Fruit fly (Drosophila melanogaster) whole organism, prepupa: ENCODE results near the gene Droj2.

Experiments used
- CG10631 ChIP-seq: fragments of 200-800 bp; sonication (Bioruptor generic); optimal IDR thresholded peaks from 2 replicates; lab custom pipeline; 2016; ENCODE audit warnings: missing biosample characterization, missing genetic modification characterization
- CG10669 ChIP-seq: fragments of 200-800 bp; sonication (Bioruptor generic); optimal IDR thresholded peaks from 3 replicates; lab custom pipeline; 2018; ENCODE audit warnings: missing biosample characterization, mild to moderate bottlenecking, missing genetic modification characterization, moderate library complexity
- CG11294 ChIP-seq: fragments of 200-800 bp; sonication (Bioruptor generic); IDR thresholded peaks from 2 replicates; pipeline ENCODE4 v1.3.6; 2022; ENCODE audit warnings: missing biosample characterization, missing genetic modification characterization
- CG11762 ChIP-seq: fragments of 200-800 bp; sonication (Bioruptor generic); optimal IDR thresholded peaks from 3 replicates; lab custom pipeline; 2016; ENCODE audit warnings: missing biosample characterization, missing genetic modification characterization; ENCODE audit not compliant: insufficient read depth
- CG11902 ChIP-seq: fragments of 200-800 bp; sonication (Bioruptor generic); optimal IDR thresholded peaks from 3 replicates; lab custom pipeline; 2016; ENCODE audit warnings: missing biosample characterization, missing genetic modification characterization
- CG3032 ChIP-seq: fragments of 200-800 bp; optimal IDR thresholded peaks from 2 replicates; lab custom pipeline; 2019; ENCODE audit warnings: missing biosample characterization, mild to moderate bottlenecking, missing genetic modification characterization, moderate library complexity
- CG32006 ChIP-seq: fragments of 200-800 bp; sonication (Bioruptor generic); optimal IDR thresholded peaks from 3 replicates; lab custom pipeline; 2017; ENCODE audit warnings: missing biosample characterization, mild to moderate bottlenecking, missing genetic modification characterization
- CG34406 ChIP-seq: fragments of 200-800 bp; sonication (Bioruptor generic); optimal IDR thresholded peaks from 3 replicates; lab custom pipeline; 2016; ENCODE audit warnings: missing biosample characterization, missing genetic modification characterization
- CG4318 ChIP-seq: fragments of 200-800 bp; sonication (Bioruptor generic); optimal IDR thresholded peaks from 3 replicates; lab custom pipeline; 2017; ENCODE audit warnings: missing biosample characterization, mild to moderate bottlenecking, missing genetic modification characterization
- CG6163 ChIP-seq: fragments of 200-800 bp; sonication (Bioruptor generic); IDR thresholded peaks from 3 replicates; pipeline ENCODE4 v1.3.6; 2022; ENCODE audit warnings: missing biosample characterization, missing genetic modification characterization
- CG6792 ChIP-seq: fragments of 200-800 bp; sonication (Bioruptor generic); optimal IDR thresholded peaks from 3 replicates; lab custom pipeline; 2016; ENCODE audit warnings: missing biosample characterization, missing genetic modification characterization
- CG6854 ChIP-seq: fragments of 200-800 bp; sonication (Bioruptor generic); optimal IDR thresholded peaks from 2 replicates; lab custom pipeline; 2017; ENCODE audit warnings: missing biosample characterization, mild to moderate bottlenecking, missing genetic modification characterization
- CG7368 ChIP-seq: fragments of 200-800 bp; sonication (Bioruptor generic); optimal IDR thresholded peaks from 3 replicates; lab custom pipeline; 2016; ENCODE audit warnings: missing biosample characterization, missing genetic modification characterization
- CG8319 ChIP-seq: fragments of 200-800 bp; sonication (Bioruptor generic); optimal IDR thresholded peaks from 3 replicates; lab custom pipeline; 2016; ENCODE audit warnings: missing biosample characterization, missing genetic modification characterization
- CG8632 ChIP-seq: fragments of 200-800 bp; sonication (Bioruptor generic); optimal IDR thresholded peaks from 3 replicates; lab custom pipeline; 2016; ENCODE audit warnings: missing biosample characterization, missing genetic modification characterization
- CG9139 ChIP-seq: fragments of 200-800 bp; sonication (Bioruptor generic); optimal IDR thresholded peaks from 3 replicates; lab custom pipeline; 2017; ENCODE audit warnings: missing biosample characterization, mild to moderate bottlenecking, missing genetic modification characterization
- Eip75B ChIP-seq: fragments of 200-800 bp; sonication (Bioruptor generic); optimal IDR thresholded peaks from 3 replicates; lab custom pipeline; 2016; ENCODE audit warnings: missing biosample characterization, missing genetic modification characterization
- Eip78C ChIP-seq: fragments of 200-800 bp; sonication (Bioruptor generic); peaks from one replicate; lab custom pipeline; 2016; ENCODE audit warnings: missing biosample characterization, missing genetic modification characterization
- Eip93F ChIP-seq: fragments of 200-800 bp; sonication (Bioruptor generic); optimal IDR thresholded peaks from 2 replicates; lab custom pipeline; 2016; ENCODE audit warnings: missing biosample characterization, mild to moderate bottlenecking, missing genetic modification characterization
- Ets21C ChIP-seq: fragments of 200-800 bp; sonication (Bioruptor generic); optimal IDR thresholded peaks from 3 replicates; lab custom pipeline; 2016; ENCODE audit warnings: missing biosample characterization, missing genetic modification characterization
- Ets96B ChIP-seq: fragments of 200-800 bp; optimal IDR thresholded peaks from 2 replicates; lab custom pipeline; 2019; ENCODE audit warnings: missing biosample characterization, mild to moderate bottlenecking, missing genetic modification characterization, moderate library complexity
- Gug ChIP-seq: fragments of 200-800 bp; sonication (Bioruptor generic); IDR thresholded peaks from 2 replicates; pipeline ENCODE4 v1.3.6; 2022; ENCODE audit warnings: missing biosample characterization, missing genetic modification characterization
- Hr38 ChIP-seq: sonication (Bioruptor generic); optimal IDR thresholded peaks from 2 replicates; lab custom pipeline; 2016; ENCODE audit warnings: missing biosample characterization, missing genetic modification characterization
- Hr4 ChIP-seq: fragments of 200-800 bp; sonication (Bioruptor generic); optimal IDR thresholded peaks from 3 replicates; lab custom pipeline; 2016; ENCODE audit warnings: missing biosample characterization, missing genetic modification characterization
- Lpt ChIP-seq: fragments of 200-800 bp; sonication (Bioruptor generic); optimal IDR thresholded peaks from 3 replicates; lab custom pipeline; 2016; ENCODE audit warnings: missing biosample characterization, missing genetic modification characterization
- Met ChIP-seq: fragments of 200-800 bp; sonication (Bioruptor generic); optimal IDR thresholded peaks from 3 replicates; lab custom pipeline; 2016; ENCODE audit warnings: missing biosample characterization, missing genetic modification characterization
- OdsH ChIP-seq: fragments of 200-800 bp; sonication (Bioruptor generic); optimal IDR thresholded peaks from 3 replicates; lab custom pipeline; 2016; ENCODE audit warnings: missing biosample characterization, missing genetic modification characterization
- Sox14 ChIP-seq: fragments of 200-800 bp; sonication (Bioruptor generic); optimal IDR thresholded peaks from 3 replicates; lab custom pipeline; 2016; ENCODE audit warnings: missing biosample characterization, missing genetic modification characterization
- acj6 ChIP-seq: fragments of 200-800 bp; sonication (Bioruptor generic); optimal IDR thresholded peaks from 3 replicates; lab custom pipeline; 2016; ENCODE audit warnings: missing biosample characterization, missing genetic modification characterization
- cyc ChIP-seq: fragments of 200-800 bp; sonication (Bioruptor generic); optimal IDR thresholded peaks from 3 replicates; lab custom pipeline; 2016; ENCODE audit warnings: missing biosample characterization, missing genetic modification characterization
- dac ChIP-seq: fragments of 200-800 bp; sonication (Bioruptor generic); optimal IDR thresholded peaks from 2 replicates; lab custom pipeline; 2017; ENCODE audit warnings: missing biosample characterization, mild to moderate bottlenecking, missing genetic modification characterization
- esn ChIP-seq: fragments of 200-800 bp; sonication (Bioruptor generic); optimal IDR thresholded peaks from 2 replicates; lab custom pipeline; 2016; ENCODE audit warnings: missing biosample characterization, mild to moderate bottlenecking, missing genetic modification characterization, moderate library complexity
- fkh ChIP-seq: fragments of 200-800 bp; sonication (Bioruptor generic); optimal IDR thresholded peaks from 3 replicates; lab custom pipeline; 2017; ENCODE audit warnings: missing biosample characterization, mild to moderate bottlenecking, missing genetic modification characterization, moderate library complexity
- lz ChIP-seq: fragments of 200-800 bp; sonication (Bioruptor generic); optimal IDR thresholded peaks from 3 replicates; lab custom pipeline; 2016; ENCODE audit warnings: missing biosample characterization, missing genetic modification characterization
- net ChIP-seq: fragments of 200-800 bp; sonication (Bioruptor generic); optimal IDR thresholded peaks from 3 replicates; lab custom pipeline; 2016; ENCODE audit warnings: missing biosample characterization, missing genetic modification characterization
- pdm3 ChIP-seq: fragments of 200-800 bp; sonication (Bioruptor generic); optimal IDR thresholded peaks from 3 replicates; lab custom pipeline; 2016; ENCODE audit warnings: missing biosample characterization, missing genetic modification characterization
- salr ChIP-seq, 2 experiments: fragments of 200-800 bp; sonication (Bioruptor generic); optimal IDR thresholded peaks; 3 replicates each; lab custom pipeline; 2016 to 2018; ENCODE audit warnings: missing biosample characterization in 2 of 2, missing genetic modification characterization in 2 of 2, mild to moderate bottlenecking in 1 of 2
- ss ChIP-seq, 2 experiments: fragments of 200-800 bp; sonication (Bioruptor generic); optimal IDR thresholded peaks; 2 replicates in 1 of 2; 3 replicates in 1 of 2; lab custom pipeline; 2017 to 2018; ENCODE audit warnings: mild to moderate bottlenecking in 2 of 2, missing biosample characterization in 2 of 2, missing genetic modification characterization in 2 of 2, moderate library complexity in 1 of 2
- topi ChIP-seq: fragments of 200-800 bp; sonication (Bioruptor generic); optimal IDR thresholded peaks from 3 replicates; lab custom pipeline; 2016; ENCODE audit warnings: missing biosample characterization, missing genetic modification characterization
- vri ChIP-seq: fragments of 200-800 bp; sonication (Bioruptor generic); optimal IDR thresholded peaks from 3 replicates; lab custom pipeline; 2016; ENCODE audit warnings: missing biosample characterization, mild to moderate bottlenecking, missing genetic modification characterization

Droj2 gene

dm6 chr3R:13364175-13365174 lies 17.4 kb upstream of the Droj2 start, which contains the start of gene Dic1 (continued):
- TF ChIP-seq pdm3 (GFP tag; lab: Kevin White, UChicago), result peak; percentile 97
- peak; percentile 100 for TF ChIP-seq Eip78C (GFP tag; lab: Kevin White, UChicago)
- TF ChIP-seq Eip93F (GFP tag; lab: Kevin White, UChicago), result peak; percentile 89
- peak; percentile 97 for TF ChIP-seq Met (GFP tag; lab: Kevin White, UChicago)
- TF ChIP-seq Hr38, result peak; percentile 26
- TF ChIP-seq CG4318 (GFP tag; lab: Kevin White, UChicago), result peak; percentile 98
- peak; percentile 87 for TF ChIP-seq Gug (GFP tag; lab: Robert Waterston, UW)
- TF ChIP-seq CG8319 (GFP tag; lab: Kevin White, UChicago), result peak; percentile 97
- TF ChIP-seq CG10631, result peak; percentile 96
- peak; percentile 95 for TF ChIP-seq dac (GFP tag; lab: Kevin White, UChicago)
- peak; percentile 98 for TF ChIP-seq OdsH

- no peak for TF ChIP-seq CG6163 (GFP tag; lab: Robert Waterston, UW)
- TF ChIP-seq vri (GFP tag; lab: Kevin White, UChicago), result peak; percentile 45
- TF ChIP-seq acj6 (GFP tag; lab: Kevin White, UChicago), result peak; percentile 9
- TF ChIP-seq OdsH, result peak; percentile 5
- no peak for TF ChIP-seq CG3032
- no peak for TF ChIP-seq Ets21C
- no peak for TF ChIP-seq Eip75B (GFP tag; lab: Kevin White, UChicago)
- peak; percentile 23 for TF ChIP-seq CG34406 (GFP tag; lab: Kevin White, UChicago)
- TF ChIP-seq CG11294 (GFP tag; lab: Robert Waterston, UW), result no peak
- TF ChIP-seq CG6792 (GFP tag; lab: Kevin White, UChicago), result no peak
- peak; percentile 7 for TF ChIP-seq esn (GFP tag; lab: Kevin White, UChicago)
- peak; percentile 6 for TF ChIP-seq CG8632 (GFP tag; lab: Kevin White, UChicago)
- peak; percentile 48 for TF ChIP-seq Eip78C (GFP tag; lab: Kevin White, UChicago)
- peak; percentile 51 for TF ChIP-seq CG32006
- peak; percentile 68 for TF ChIP-seq fkh (GFP tag; lab: Kevin White, UChicago)
- peak; percentile 2 for TF ChIP-seq Hr4 (GFP tag; lab: Kevin White, UChicago)
- TF ChIP-seq CG10669 (GFP tag; lab: Kevin White, UChicago), result no peak
- TF ChIP-seq net, result no peak
- TF ChIP-seq topi, result peak; percentile 20
- no peak for TF ChIP-seq lz (GFP tag; lab: Kevin White, UChicago)
- no peak for TF ChIP-seq salr (GFP tag; optimal IDR thresholded peaks at IDR 0.05; lab: Kevin White, UChicago)
- no peak for TF ChIP-seq cyc (GFP tag; lab: Kevin White, UChicago)
- TF ChIP-seq pdm3 (GFP tag; lab: Kevin White, UChicago), result no peak
These were observed 16.1 kb upstream of the Droj2 start for dm6 chr3R:13365665-13366414.

- TF ChIP-seq ss (GFP tag; optimal IDR thresholded peaks at IDR 0.05; lab: Kevin White, UChicago) (peak in 1 of 2 experiments; percentile 73), topi (peak; percentile 89), Lpt (GFP tag; lab: Kevin White, UChicago) (peak; percentile 74), net (peak; percentile 84), CG9139 (GFP tag; lab: Kevin White, UChicago) (no peak), dac (GFP tag; lab: Kevin White, UChicago) (peak; percentile 57), acj6 (GFP tag; lab: Kevin White, UChicago) (peak; percentile 82), CG3032 (peak; percentile 66), CG11762 (GFP tag; lab: Kevin White, UChicago) (peak; percentile 87), lz (GFP tag; lab: Kevin White, UChicago) (peak; percentile 88), Ets96B (tag; lab: Kevin White, UChicago) (peak; percentile 74), OdsH (peak; percentile 85), Hr4 (GFP tag; lab: Kevin White, UChicago) (peak; percentile 89), CG6854 (GFP tag; lab: Kevin White, UChicago) (peak; percentile 31), CG4318 (GFP tag; lab: Kevin White, UChicago) (peak; percentile 81), vri (GFP tag; lab: Kevin White, UChicago) (peak; percentile 58), CG34406 (GFP tag; lab: Kevin White, UChicago) (peak; percentile 82), Sox14 (GFP tag; lab: Kevin White, UChicago) (peak; percentile 86), CG10669 (GFP tag; lab: Kevin White, UChicago) (peak; percentile 78), Eip93F (GFP tag; lab: Kevin White, UChicago) (no peak), CG7368 (GFP tag; lab: Kevin White, UChicago) (peak; percentile 70), CG11902 (peak; percentile 75)
These were observed 15.1 kb upstream of the Droj2 start, which contains the start of gene Elp6 for dm6 chr3R:13366561-13367518. Gene Elp6 (minus strand): TSS chr3R:13366910.
